Worm (Caenorhabditis elegans): ENCODE measurements around the gene Y27F2A.8.

DNA sequence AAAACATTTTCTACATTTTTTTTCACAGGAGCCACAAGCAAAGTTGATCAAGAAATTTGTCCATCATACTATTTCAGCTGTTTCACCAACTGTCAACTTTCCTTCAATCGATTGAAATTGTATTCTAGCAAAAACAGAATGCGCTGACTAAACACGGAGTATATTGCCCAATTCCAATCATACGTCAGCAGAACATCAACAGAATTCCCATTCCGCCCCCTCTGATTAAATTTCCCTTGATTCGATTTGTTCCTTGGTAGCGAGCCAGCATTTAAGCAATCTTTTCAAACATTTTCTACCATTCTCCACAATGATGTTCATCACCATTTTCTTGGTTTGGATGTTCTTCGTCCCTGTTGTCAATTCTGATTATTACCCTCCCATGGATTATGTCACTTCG is 37.7 kb upstream of the Y27F2A.8 start, which contains the start of gene T10D4.15:
- TF ChIP-seq dao-5 (tag; optimal IDR thresholded peaks at IDR 0.05) (no peak), him-1 (tag; optimal IDR thresholded peaks at IDR 0.05) (no peak), W03F9.2 (tag; optimal IDR thresholded peaks at IDR 0.05) (no peak)
